Fruit fly (Drosophila melanogaster) whole organism, prepupa: ENCODE measurements around the gene Mon1.
A peak's percentile ranks its signal among the peaks of the same experiment; 100 is the strongest.

Experiments used
- Blimp-1 ChIP-seq: fragments of 200-800 bp; sonication (Bioruptor generic); optimal IDR thresholded peaks from 3 replicates; lab custom pipeline; 2017; ENCODE audit warnings: missing biosample characterization, missing genetic modification characterization, mild to moderate bottlenecking, moderate library complexity, missing genetic modification reagents
- CG10669 ChIP-seq: fragments of 200-800 bp; sonication (Bioruptor generic); optimal IDR thresholded peaks from 3 replicates; lab custom pipeline; 2018; ENCODE audit warnings: missing biosample characterization, mild to moderate bottlenecking, missing genetic modification characterization, moderate library complexity
- CG11294 ChIP-seq: fragments of 200-800 bp; sonication (Bioruptor generic); IDR thresholded peaks from 2 replicates; pipeline ENCODE4 v1.3.6; 2022; ENCODE audit warnings: missing biosample characterization, missing genetic modification characterization
- CG11762 ChIP-seq: fragments of 200-800 bp; sonication (Bioruptor generic); optimal IDR thresholded peaks from 3 replicates; lab custom pipeline; 2016; ENCODE audit warnings: missing biosample characterization, missing genetic modification characterization; ENCODE audit not compliant: insufficient read depth
- CG11902 ChIP-seq: fragments of 200-800 bp; sonication (Bioruptor generic); optimal IDR thresholded peaks from 3 replicates; lab custom pipeline; 2016; ENCODE audit warnings: missing biosample characterization, missing genetic modification characterization
- CG15336 ChIP-seq: fragments of 200-800 bp; sonication (Bioruptor generic); IDR thresholded peaks from 2 replicates; pipeline ENCODE4 v1.3.6; 2022; ENCODE audit warnings: missing biosample characterization, missing genetic modification characterization
- CG1621 ChIP-seq: fragments of 200-800 bp; sonication (Bioruptor generic); optimal IDR thresholded peaks from 3 replicates; lab custom pipeline; 2018; ENCODE audit warnings: missing biosample characterization, mild to moderate bottlenecking, missing genetic modification characterization
- CG16779 ChIP-seq: fragments of 200-800 bp; sonication (Bioruptor generic); optimal IDR thresholded peaks from 3 replicates; lab custom pipeline; 2017; ENCODE audit warnings: missing biosample characterization, mild to moderate bottlenecking, missing genetic modification characterization
- CG3032 ChIP-seq: fragments of 200-800 bp; optimal IDR thresholded peaks from 2 replicates; lab custom pipeline; 2019; ENCODE audit warnings: missing biosample characterization, mild to moderate bottlenecking, missing genetic modification characterization, moderate library complexity
- CG32006 ChIP-seq: fragments of 200-800 bp; sonication (Bioruptor generic); optimal IDR thresholded peaks from 3 replicates; lab custom pipeline; 2017; ENCODE audit warnings: missing biosample characterization, mild to moderate bottlenecking, missing genetic modification characterization
- CG34406 ChIP-seq: fragments of 200-800 bp; sonication (Bioruptor generic); optimal IDR thresholded peaks from 3 replicates; lab custom pipeline; 2016; ENCODE audit warnings: missing biosample characterization, missing genetic modification characterization
- CG3919 ChIP-seq: fragments of 200-800 bp; sonication (Bioruptor generic); optimal IDR thresholded peaks from 3 replicates; lab custom pipeline; 2016; ENCODE audit warnings: missing biosample characterization, missing genetic modification characterization
- CG4318 ChIP-seq: fragments of 200-800 bp; sonication (Bioruptor generic); optimal IDR thresholded peaks from 3 replicates; lab custom pipeline; 2017; ENCODE audit warnings: missing biosample characterization, mild to moderate bottlenecking, missing genetic modification characterization
- CG6163 ChIP-seq: fragments of 200-800 bp; sonication (Bioruptor generic); IDR thresholded peaks from 3 replicates; pipeline ENCODE4 v1.3.6; 2022; ENCODE audit warnings: missing biosample characterization, missing genetic modification characterization
- CG6792 ChIP-seq: fragments of 200-800 bp; sonication (Bioruptor generic); optimal IDR thresholded peaks from 3 replicates; lab custom pipeline; 2016; ENCODE audit warnings: missing biosample characterization, missing genetic modification characterization
- CG6854 ChIP-seq: fragments of 200-800 bp; sonication (Bioruptor generic); optimal IDR thresholded peaks from 2 replicates; lab custom pipeline; 2017; ENCODE audit warnings: missing biosample characterization, mild to moderate bottlenecking, missing genetic modification characterization
- CG8119 ChIP-seq: fragments of 200-800 bp; sonication (Bioruptor generic); IDR thresholded peaks from 3 replicates; pipeline ENCODE4 v1.3.6; 2022; ENCODE audit warnings: missing biosample characterization, missing genetic modification characterization
- CG8319 ChIP-seq: fragments of 200-800 bp; sonication (Bioruptor generic); optimal IDR thresholded peaks from 3 replicates; lab custom pipeline; 2016; ENCODE audit warnings: missing biosample characterization, missing genetic modification characterization
- CG8632 ChIP-seq: fragments of 200-800 bp; sonication (Bioruptor generic); optimal IDR thresholded peaks from 3 replicates; lab custom pipeline; 2016; ENCODE audit warnings: missing biosample characterization, missing genetic modification characterization
- CG9139 ChIP-seq: fragments of 200-800 bp; sonication (Bioruptor generic); optimal IDR thresholded peaks from 3 replicates; lab custom pipeline; 2017; ENCODE audit warnings: missing biosample characterization, mild to moderate bottlenecking, missing genetic modification characterization
- Eip75B ChIP-seq: fragments of 200-800 bp; sonication (Bioruptor generic); optimal IDR thresholded peaks from 3 replicates; lab custom pipeline; 2016; ENCODE audit warnings: missing biosample characterization, missing genetic modification characterization
- Eip78C ChIP-seq: fragments of 200-800 bp; sonication (Bioruptor generic); peaks from one replicate; lab custom pipeline; 2016; ENCODE audit warnings: missing biosample characterization, missing genetic modification characterization
- Eip93F ChIP-seq: fragments of 200-800 bp; sonication (Bioruptor generic); optimal IDR thresholded peaks from 2 replicates; lab custom pipeline; 2016; ENCODE audit warnings: missing biosample characterization, mild to moderate bottlenecking, missing genetic modification characterization
- Ets21C ChIP-seq: fragments of 200-800 bp; sonication (Bioruptor generic); optimal IDR thresholded peaks from 3 replicates; lab custom pipeline; 2016; ENCODE audit warnings: missing biosample characterization, missing genetic modification characterization
- Ets96B ChIP-seq: fragments of 200-800 bp; optimal IDR thresholded peaks from 2 replicates; lab custom pipeline; 2019; ENCODE audit warnings: missing biosample characterization, mild to moderate bottlenecking, missing genetic modification characterization, moderate library complexity
- Gug ChIP-seq: fragments of 200-800 bp; sonication (Bioruptor generic); IDR thresholded peaks from 2 replicates; pipeline ENCODE4 v1.3.6; 2022; ENCODE audit warnings: missing biosample characterization, missing genetic modification characterization
- Hr38 ChIP-seq: sonication (Bioruptor generic); optimal IDR thresholded peaks from 2 replicates; lab custom pipeline; 2016; ENCODE audit warnings: missing biosample characterization, missing genetic modification characterization
- Hr39 ChIP-seq: fragments of 200-800 bp; sonication (Bioruptor generic); optimal IDR thresholded peaks from 2 replicates; lab custom pipeline; 2016; ENCODE audit warnings: missing biosample characterization, missing genetic modification characterization
- Hr4 ChIP-seq: fragments of 200-800 bp; sonication (Bioruptor generic); optimal IDR thresholded peaks from 3 replicates; lab custom pipeline; 2016; ENCODE audit warnings: missing biosample characterization, missing genetic modification characterization
- Lpt ChIP-seq: fragments of 200-800 bp; sonication (Bioruptor generic); optimal IDR thresholded peaks from 3 replicates; lab custom pipeline; 2016; ENCODE audit warnings: missing biosample characterization, missing genetic modification characterization
- Met ChIP-seq: fragments of 200-800 bp; sonication (Bioruptor generic); optimal IDR thresholded peaks from 3 replicates; lab custom pipeline; 2016; ENCODE audit warnings: missing biosample characterization, missing genetic modification characterization
- OdsH ChIP-seq: fragments of 200-800 bp; sonication (Bioruptor generic); optimal IDR thresholded peaks from 3 replicates; lab custom pipeline; 2016; ENCODE audit warnings: missing biosample characterization, missing genetic modification characterization
- Smox ChIP-seq: fragments of 200-800 bp; sonication (Bioruptor generic); optimal IDR thresholded peaks from 3 replicates; lab custom pipeline; 2016; ENCODE audit warnings: missing biosample characterization, missing genetic modification characterization
- Sox102F ChIP-seq: fragments of 200-800 bp; sonication (Bioruptor generic); optimal IDR thresholded peaks from 2 replicates; lab custom pipeline; 2016; ENCODE audit warnings: missing biosample characterization, mild to moderate bottlenecking, missing genetic modification characterization
- Sox14 ChIP-seq: fragments of 200-800 bp; sonication (Bioruptor generic); optimal IDR thresholded peaks from 3 replicates; lab custom pipeline; 2016; ENCODE audit warnings: missing biosample characterization, missing genetic modification characterization
- Sox15 ChIP-seq: fragments of 200-800 bp; sonication (Bioruptor generic); optimal IDR thresholded peaks from 3 replicates; lab custom pipeline; 2016; ENCODE audit warnings: missing biosample characterization, missing genetic modification characterization
- achi ChIP-seq: fragments of 200-800 bp; sonication (Bioruptor generic); optimal IDR thresholded peaks from 3 replicates; lab custom pipeline; 2016; ENCODE audit warnings: missing biosample characterization, missing genetic modification characterization
- acj6 ChIP-seq: fragments of 200-800 bp; sonication (Bioruptor generic); optimal IDR thresholded peaks from 3 replicates; lab custom pipeline; 2016; ENCODE audit warnings: missing biosample characterization, missing genetic modification characterization
- cyc ChIP-seq: fragments of 200-800 bp; sonication (Bioruptor generic); optimal IDR thresholded peaks from 3 replicates; lab custom pipeline; 2016; ENCODE audit warnings: missing biosample characterization, missing genetic modification characterization
- dac ChIP-seq: fragments of 200-800 bp; sonication (Bioruptor generic); optimal IDR thresholded peaks from 2 replicates; lab custom pipeline; 2017; ENCODE audit warnings: missing biosample characterization, mild to moderate bottlenecking, missing genetic modification characterization
- dsx ChIP-seq: fragments of 200-800 bp; optimal IDR thresholded peaks from 3 replicates; lab custom pipeline; 2019; ENCODE audit warnings: missing biosample characterization, mild to moderate bottlenecking, missing genetic modification characterization, moderate library complexity; ENCODE audit not compliant: poor library complexity, severe bottlenecking
- fd59A ChIP-seq: fragments of 200-800 bp; sonication (Bioruptor generic); optimal IDR thresholded peaks from 2 replicates; lab custom pipeline; 2017; ENCODE audit warnings: missing biosample characterization, mild to moderate bottlenecking, missing genetic modification characterization, missing genetic modification reagents
- fd85E ChIP-seq: fragments of 200-800 bp; sonication (Bioruptor generic); optimal IDR thresholded peaks from 3 replicates; lab custom pipeline; 2016; ENCODE audit warnings: missing biosample characterization, missing genetic modification characterization
- fkh ChIP-seq: fragments of 200-800 bp; sonication (Bioruptor generic); optimal IDR thresholded peaks from 3 replicates; lab custom pipeline; 2017; ENCODE audit warnings: missing biosample characterization, mild to moderate bottlenecking, missing genetic modification characterization, moderate library complexity
- lz ChIP-seq: fragments of 200-800 bp; sonication (Bioruptor generic); optimal IDR thresholded peaks from 3 replicates; lab custom pipeline; 2016; ENCODE audit warnings: missing biosample characterization, missing genetic modification characterization
- net ChIP-seq: fragments of 200-800 bp; sonication (Bioruptor generic); optimal IDR thresholded peaks from 3 replicates; lab custom pipeline; 2016; ENCODE audit warnings: missing biosample characterization, missing genetic modification characterization
- pdm3 ChIP-seq: fragments of 200-800 bp; sonication (Bioruptor generic); optimal IDR thresholded peaks from 3 replicates; lab custom pipeline; 2016; ENCODE audit warnings: missing biosample characterization, missing genetic modification characterization
- salr ChIP-seq, 2 experiments: fragments of 200-800 bp; sonication (Bioruptor generic); optimal IDR thresholded peaks; 3 replicates each; lab custom pipeline; 2016 to 2018; ENCODE audit warnings: missing biosample characterization in 2 of 2, missing genetic modification characterization in 2 of 2, mild to moderate bottlenecking in 1 of 2
- ss ChIP-seq, 2 experiments: fragments of 200-800 bp; sonication (Bioruptor generic); optimal IDR thresholded peaks; 2 replicates in 1 of 2; 3 replicates in 1 of 2; lab custom pipeline; 2017 to 2018; ENCODE audit warnings: mild to moderate bottlenecking in 2 of 2, missing biosample characterization in 2 of 2, missing genetic modification characterization in 2 of 2, moderate library complexity in 1 of 2
- svp ChIP-seq: fragments of 200-800 bp; sonication (Bioruptor generic); peaks from one replicate; lab custom pipeline; 2016; ENCODE audit warnings: missing biosample characterization, missing genetic modification characterization
- topi ChIP-seq: fragments of 200-800 bp; sonication (Bioruptor generic); optimal IDR thresholded peaks from 3 replicates; lab custom pipeline; 2016; ENCODE audit warnings: missing biosample characterization, missing genetic modification characterization
- vri ChIP-seq: fragments of 200-800 bp; sonication (Bioruptor generic); optimal IDR thresholded peaks from 3 replicates; lab custom pipeline; 2016; ENCODE audit warnings: missing biosample characterization, mild to moderate bottlenecking, missing genetic modification characterization

Gene Mon1

DNA sequence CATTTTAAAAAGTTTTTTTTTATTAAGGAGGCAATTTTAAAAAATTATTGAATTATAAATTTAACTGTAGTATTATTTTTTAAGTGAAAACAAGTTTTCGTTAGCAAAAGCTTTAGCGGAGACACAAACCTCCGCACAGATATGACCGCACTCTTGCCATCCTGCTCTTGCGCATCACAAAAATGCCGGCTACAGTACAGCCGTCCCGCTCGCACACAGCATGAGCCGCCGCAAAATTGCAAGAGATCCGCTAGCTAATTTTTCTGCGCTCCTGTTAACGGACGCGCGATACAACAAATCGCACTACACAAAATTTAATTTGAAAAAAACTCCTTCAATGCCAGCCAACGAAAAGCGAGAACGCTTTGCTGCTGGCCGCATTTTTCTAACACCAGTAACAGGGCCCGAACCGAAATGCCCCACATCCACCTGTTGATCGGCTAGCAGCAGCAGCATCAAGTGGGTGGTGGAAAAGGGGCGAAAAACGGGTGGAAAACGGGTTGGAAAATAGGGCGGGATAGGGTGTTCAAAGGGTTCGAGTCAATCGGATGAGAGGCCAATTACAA, 40.3 kb upstream of the Mon1 start:
- TF ChIP-seq Eip78C (GFP tag; lab: Kevin White, UChicago) = peak; percentile 77
- no peak for TF ChIP-seq Hr38 (GFP tag; lab: Kevin White, UChicago)
- no peak for TF ChIP-seq CG11762
- peak; percentile 25 for TF ChIP-seq Sox102F (GFP tag; lab: Kevin White, UChicago)
- TF ChIP-seq CG9139 (GFP tag; lab: Kevin White, UChicago) = no peak
- TF ChIP-seq Hr4 = no peak
- TF ChIP-seq achi (GFP tag; lab: Kevin White, UChicago) = no peak
- peak; percentile 17 for TF ChIP-seq acj6 (GFP tag; lab: Kevin White, UChicago)
- TF ChIP-seq CG8632 (GFP tag; lab: Kevin White, UChicago) = no peak
- peak; percentile 42 for TF ChIP-seq CG3919
- TF ChIP-seq fd85E (GFP tag; lab: Kevin White, UChicago) = no peak
- TF ChIP-seq salr (GFP tag; optimal IDR thresholded peaks at IDR 0.05; lab: Kevin White, UChicago) = no peak
- TF ChIP-seq CG4318 (GFP tag; lab: Kevin White, UChicago) = no peak
- no peak for TF ChIP-seq fd59A (GFP tag; lab: Kevin White, UChicago)
- TF ChIP-seq cyc (GFP tag; lab: Kevin White, UChicago) = no peak
- peak; percentile 25 for TF ChIP-seq vri (GFP tag; lab: Kevin White, UChicago)
- no peak for TF ChIP-seq Hr39 (GFP tag; lab: Kevin White, UChicago)
- no peak for TF ChIP-seq CG10669 (GFP tag; lab: Kevin White, UChicago)
- peak; percentile 10 for TF ChIP-seq Ets96B
- TF ChIP-seq OdsH (GFP tag; lab: Kevin White, UChicago) = peak; percentile 11
- peak; percentile 53 for TF ChIP-seq dsx (GFP tag; lab: Kevin White, UChicago)
- TF ChIP-seq topi (GFP tag; lab: Kevin White, UChicago) = peak; percentile 12
- TF ChIP-seq CG3032 (tag; lab: Kevin White, UChicago) = peak; percentile 28
- no peak for TF ChIP-seq CG1621 (tag; lab: Kevin White, UChicago)
- no peak for TF ChIP-seq Gug (GFP tag; lab: Robert Waterston, UW)
- TF ChIP-seq svp (GFP tag; lab: Kevin White, UChicago) = peak; percentile 67
- no peak for TF ChIP-seq CG8319
- TF ChIP-seq CG11294 = no peak
- TF ChIP-seq Ets21C = no peak
- no peak for TF ChIP-seq CG16779 (tag; lab: Kevin White, UChicago)
- no peak for TF ChIP-seq CG11902 (GFP tag; lab: Kevin White, UChicago)
- TF ChIP-seq Met (GFP tag; lab: Kevin White, UChicago) = peak; percentile 28
- TF ChIP-seq dac (GFP tag; lab: Kevin White, UChicago) = no peak
- peak; percentile 79 for TF ChIP-seq CG6854 (GFP tag; lab: Kevin White, UChicago)
- peak; percentile 46; the same call in 1 of the 2 replicates for TF ChIP-seq CG15336 (GFP tag; lab: Robert Waterston, UW)
- TF ChIP-seq CG34406 (GFP tag; lab: Kevin White, UChicago) = no peak
- TF ChIP-seq CG8119 (GFP tag; lab: Robert Waterston, UW) = no peak; the same call in 2 of the 3 replicates
- TF ChIP-seq CG6163 (GFP tag; lab: Robert Waterston, UW) = peak; percentile 21; the same call in 1 of the 3 replicates
- TF ChIP-seq pdm3 (GFP tag; lab: Kevin White, UChicago) = peak; percentile 10
- TF ChIP-seq net (GFP tag; lab: Kevin White, UChicago) = no peak
- TF ChIP-seq CG6792 (GFP tag; lab: Kevin White, UChicago) = peak; percentile 40
- peak; percentile 29 for TF ChIP-seq Smox (GFP tag; lab: Kevin White, UChicago)
- no peak for TF ChIP-seq fkh (GFP tag; lab: Kevin White, UChicago)
- TF ChIP-seq Sox14 (GFP tag; lab: Kevin White, UChicago) = peak; percentile 28
- TF ChIP-seq Eip93F = no peak
- TF ChIP-seq Eip75B (GFP tag; lab: Kevin White, UChicago) = no peak
- no peak for TF ChIP-seq CG32006 (GFP tag; lab: Kevin White, UChicago)
- peak; percentile 26 for TF ChIP-seq lz (GFP tag; lab: Kevin White, UChicago)
- no peak for TF ChIP-seq Sox15 (GFP tag; lab: Kevin White, UChicago)
- no peak for TF ChIP-seq Blimp-1 (GFP tag; lab: Kevin White, UChicago)
- no peak for TF ChIP-seq ss (GFP tag; optimal IDR thresholded peaks at IDR 0.05; lab: Kevin White, UChicago)
- TF ChIP-seq Lpt (GFP tag; lab: Kevin White, UChicago) = peak; percentile 49
